Fruit fly (Drosophila melanogaster): ENCODE results near the gene Arl1.
A peak's percentile ranks its signal among the peaks of the same experiment; 100 is the strongest.

The Arl1 gene

dm6 chr3L:15999358-16000005 is 16.5 kb downstream of the Arl1 start (continued):
- TF ChIP-seq NC2α (GFP tag; optimal IDR thresholded peaks at IDR 0.05) (no peak), maf-S (GFP tag; optimal IDR thresholded peaks at IDR 0.05) (no peak), CkIIα-i1 (GFP tag; IDR thresholded peaks at IDR 0.05) (no peak), twi (tag; optimal IDR thresholded peaks at IDR 0.05) (peak; percentile 7), Meics (GFP tag; optimal IDR thresholded peaks at IDR 0.05) (peak; percentile 46), stc (GFP tag; IDR thresholded peaks at IDR 0.05) (no peak), CG13424 (tag; optimal IDR thresholded peaks at IDR 0.05) (peak; percentile 24), sens (GFP tag) (peak; percentile 82), grn (GFP tag; optimal IDR thresholded peaks at IDR 0.05) (peak; percentile 48), NC2β (GFP tag; optimal IDR thresholded peaks at IDR 0.05) (no peak), CrebB (tag; optimal IDR thresholded peaks at IDR 0.05) (no peak), Fer3 (tag; optimal IDR thresholded peaks at IDR 0.05) (peak; percentile 53), CG18599 (GFP tag; optimal IDR thresholded peaks at IDR 0.05) (peak; percentile 47), E2f1 (GFP tag; IDR thresholded peaks at IDR 0.05) (peak; percentile 55), Ets97D (GFP tag; optimal IDR thresholded peaks at IDR 0.05) (no peak), kah (GFP tag; optimal IDR thresholded peaks at IDR 0.05) (no peak), CG10147 (GFP tag; optimal IDR thresholded peaks at IDR 0.05) (peak; percentile 46), HLH3B (GFP tag; IDR thresholded peaks at IDR 0.05) (peak; percentile 40; the same call in 1 of the 2 replicates), phol (tag; optimal IDR thresholded peaks at IDR 0.05) (peak; percentile 30), Rx (GFP tag; IDR thresholded peaks at IDR 0.05) (no peak), lmd (GFP tag; IDR thresholded peaks at IDR 0.05) (no peak; the same call in 1 of the 2 replicates), tll (GFP tag; optimal IDR thresholded peaks at IDR 0.05) (no peak), CG1647 (GFP tag; optimal IDR thresholded peaks at IDR 0.05) (no peak), CG11085 (GFP tag; IDR thresholded peaks at IDR 0.05) (0 out of 2 replicates have a peak, but pooled peaks have one; percentile 32), bcd (GFP tag; optimal IDR thresholded peaks at IDR 0.05) (peak; percentile 11), sug (tag; optimal IDR thresholded peaks at IDR 0.05) (peak; percentile 97), CG6683 (GFP tag; optimal IDR thresholded peaks at IDR 0.05) (peak; percentile 16), Med (GFP tag) (peak; percentile 73), crol (GFP tag; IDR thresholded peaks at IDR 0.05) (peak; percentile 50), CG14441 (GFP tag; IDR thresholded peaks at IDR 0.05) (peak; percentile 37), CG16815 (GFP tag; optimal IDR thresholded peaks at IDR 0.05) (no peak), CG31224 (GFP tag; IDR thresholded peaks at IDR 0.05) (peak; percentile 49; the same call in 1 of the 2 replicates), pb (GFP tag; optimal IDR thresholded peaks at IDR 0.05) (no peak), Usf (GFP tag; optimal IDR thresholded peaks at IDR 0.05) (no peak), Sox100B (GFP tag; optimal IDR thresholded peaks at IDR 0.05) (peak; percentile 30), PHDP (tag; optimal IDR thresholded peaks at IDR 0.05) (peak; percentile 63), CG4360 (GFP tag; IDR thresholded peaks at IDR 0.05) (0 out of 2 replicates have a peak, but pooled peaks have one; percentile 19), CG4424 (GFP tag; optimal IDR thresholded peaks at IDR 0.05) (peak; percentile 12), Dip2 (GFP tag; IDR thresholded peaks at IDR 0.05) (no peak), CG10431 (GFP tag; optimal IDR thresholded peaks at IDR 0.05) (no peak), CG3407 (GFP tag; optimal IDR thresholded peaks at IDR 0.05) (no peak), CG14710 (tag; optimal IDR thresholded peaks at IDR 0.05) (peak; percentile 11), jigr1 (GFP tag; IDR thresholded peaks at IDR 0.05) (no peak), Awh (GFP tag; IDR thresholded peaks at IDR 0.05) (no peak), CG12219 (GFP tag; optimal IDR thresholded peaks at IDR 0.05) (peak; percentile 28), Asciz (GFP tag; optimal IDR thresholded peaks at IDR 0.05) (peak; percentile 38), disco-r (GFP tag; optimal IDR thresholded peaks at IDR 0.05) (no peak), so (GFP tag; IDR thresholded peaks at IDR 0.05) (peak; percentile 61; the same call in 2 of the 3 replicates), CG2116 (GFP tag; optimal IDR thresholded peaks at IDR 0.05) (no peak), CG11093 (GFP tag; IDR thresholded peaks at IDR 0.05) (peak; percentile 26; the same call in 1 of the 3 replicates)
